Fruit fly (Drosophila melanogaster): ENCODE data around the gene CG6067.

CG6067 gene

DNA sequence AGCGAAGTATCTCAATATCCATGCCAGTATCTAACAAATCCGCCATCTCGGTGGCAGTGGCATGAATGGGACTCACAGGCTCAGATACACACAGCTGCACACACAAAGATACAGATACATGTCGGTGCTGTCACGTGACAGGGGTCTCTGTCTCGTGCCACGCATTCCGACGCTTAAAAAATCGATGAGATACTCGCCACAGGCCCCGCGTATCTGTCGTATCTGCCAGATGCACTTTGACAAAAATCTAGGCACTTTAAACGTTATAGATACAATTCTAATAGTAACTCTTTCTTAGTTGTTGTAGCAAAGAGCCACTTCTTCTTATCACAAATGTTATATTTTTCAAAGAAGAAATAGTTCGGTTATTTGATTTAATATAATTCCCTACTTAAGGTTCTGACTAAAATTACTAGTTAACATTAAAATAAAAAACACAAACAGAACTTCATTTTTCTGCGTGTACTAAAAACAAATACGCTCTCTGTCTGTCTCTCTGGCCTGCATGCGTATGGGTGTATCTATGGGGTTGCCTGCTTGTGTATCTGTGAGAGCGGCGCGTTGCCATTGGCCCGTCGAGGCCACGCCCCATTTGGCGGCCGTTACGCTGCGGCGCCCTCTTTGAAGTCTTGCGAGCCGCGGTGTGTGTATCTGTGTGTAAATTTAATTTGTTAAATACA lies 45.5 kb downstream of the CG6067 start, which contains the start of gene CG4766 (continued):
- TF ChIP-seq Eip93F (GFP tag; optimal IDR thresholded peaks at IDR 0.05) (peak; percentile 23), Blimp-1 (GFP tag; optimal IDR thresholded peaks at IDR 0.05) (peak; percentile 55), CG1621 (tag; optimal IDR thresholded peaks at IDR 0.05) (peak; percentile 61), Sox102F (GFP tag; optimal IDR thresholded peaks at IDR 0.05) (peak; percentile 83), CG32006 (GFP tag; optimal IDR thresholded peaks at IDR 0.05) (peak; percentile 89), CG9139 (GFP tag; optimal IDR thresholded peaks at IDR 0.05) (peak; percentile 28), CG8119 (GFP tag; IDR thresholded peaks at IDR 0.05) (peak; percentile 92), CG6792 (GFP tag; optimal IDR thresholded peaks at IDR 0.05) (peak; percentile 87), CG31627 (GFP tag; optimal IDR thresholded peaks at IDR 0.05) (peak; percentile 83), esn (GFP tag; optimal IDR thresholded peaks at IDR 0.05) (peak; percentile 92), CG3032 (tag; optimal IDR thresholded peaks at IDR 0.05) (peak; percentile 83), svp (GFP tag) (peak; percentile 94), Hr39 (GFP tag; optimal IDR thresholded peaks at IDR 0.05) (peak; percentile 86), CG3919 (GFP tag; optimal IDR thresholded peaks at IDR 0.05) (peak; percentile 83), CG4318 (GFP tag; optimal IDR thresholded peaks at IDR 0.05) (peak; percentile 66), pdm3 (GFP tag; optimal IDR thresholded peaks at IDR 0.05) (peak; percentile 85), CG8632 (GFP tag; optimal IDR thresholded peaks at IDR 0.05) (peak; percentile 77), Gug (GFP tag; IDR thresholded peaks at IDR 0.05) (peak; percentile 73), fd85E (GFP tag; optimal IDR thresholded peaks at IDR 0.05) (peak; percentile 36), dsx (GFP tag; optimal IDR thresholded peaks at IDR 0.05; ENCODE audit: poor library complexity, severe bottlenecking) (peak; percentile 56), CG11762 (GFP tag; optimal IDR thresholded peaks at IDR 0.05; ENCODE audit: insufficient read depth) (peak; percentile 83), Sox14 (GFP tag; optimal IDR thresholded peaks at IDR 0.05) (peak; percentile 83), ss (GFP tag; optimal IDR thresholded peaks at IDR 0.05) (peak; percentile 56 to 81), Smox (GFP tag; optimal IDR thresholded peaks at IDR 0.05) (peak; percentile 84), acj6 (GFP tag; optimal IDR thresholded peaks at IDR 0.05) (peak; percentile 86), CG6276 (GFP tag; optimal IDR thresholded peaks at IDR 0.05) (peak; percentile 70), CG11294 (GFP tag; IDR thresholded peaks at IDR 0.05) (peak; percentile 61; the same call in 1 of the 2 replicates), cyc (GFP tag; optimal IDR thresholded peaks at IDR 0.05) (peak; percentile 82), CG10669 (GFP tag; optimal IDR thresholded peaks at IDR 0.05) (peak; percentile 82), Eip78C (GFP tag) (peak; percentile 97), CG6808 (GFP tag; optimal IDR thresholded peaks at IDR 0.05) (peak; percentile 82), fkh (GFP tag; optimal IDR thresholded peaks at IDR 0.05) (peak; percentile 85), topi (GFP tag; optimal IDR thresholded peaks at IDR 0.05) (peak; percentile 88), Hr38 (GFP tag; optimal IDR thresholded peaks at IDR 0.05) (no peak), Lpt (GFP tag; optimal IDR thresholded peaks at IDR 0.05) (peak; percentile 77), achi (GFP tag; optimal IDR thresholded peaks at IDR 0.05) (peak; percentile 82), vri (GFP tag; optimal IDR thresholded peaks at IDR 0.05) (peak; percentile 76), CG15336 (GFP tag; IDR thresholded peaks at IDR 0.05) (peak; percentile 90), Eip75B (GFP tag; optimal IDR thresholded peaks at IDR 0.05) (peak; percentile 93), CG7368 (GFP tag; optimal IDR thresholded peaks at IDR 0.05) (peak; percentile 74), CG10631 (GFP tag; optimal IDR thresholded peaks at IDR 0.05) (peak; percentile 86), net (GFP tag; optimal IDR thresholded peaks at IDR 0.05) (peak; percentile 83), Met (GFP tag; optimal IDR thresholded peaks at IDR 0.05) (peak; percentile 91)
